Worm (Caenorhabditis elegans): ENCODE measurements around the gene Y73C8C.8.

DNA sequence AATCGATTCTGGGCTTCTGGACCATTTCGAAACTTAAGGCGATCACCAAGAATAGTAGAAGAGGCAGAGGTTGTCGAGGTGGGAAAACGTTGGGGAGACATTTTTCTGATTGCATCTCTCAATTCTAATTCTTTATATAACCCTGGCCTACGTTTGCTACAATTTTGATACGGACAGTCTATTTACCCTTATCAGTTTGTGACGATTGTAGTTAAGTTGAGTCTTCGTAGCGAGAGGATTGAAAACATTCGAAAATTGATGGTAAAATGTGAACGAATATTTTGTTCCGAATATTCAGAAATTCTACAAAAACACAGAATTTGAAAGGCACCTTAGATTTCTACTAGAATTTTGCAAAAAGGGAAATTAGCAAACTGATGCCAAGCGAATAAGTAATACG, 14.0 kb upstream of the Y73C8C.8 start, which contains the start of gene Y73C8C.10:
- TF ChIP-seq ama-1 (optimal IDR thresholded peaks at IDR 0.05), result no peak
- TF ChIP-seq fkh-2 (tag; optimal IDR thresholded peaks at IDR 0.05), result no peak
- peak; percentile 6 for TF ChIP-seq elt-2 (tag; optimal IDR thresholded peaks at IDR 0.05)
- TF ChIP-seq pha-4 (tag; optimal IDR thresholded peaks at IDR 0.05), result no peak
- TF ChIP-seq elt-3 (tag; optimal IDR thresholded peaks at IDR 0.05), result no peak
- no peak for TF ChIP-seq egl-27 (tag; optimal IDR thresholded peaks at IDR 0.05)
- no peak for TF ChIP-seq nhr-12 (tag; optimal IDR thresholded peaks at IDR 0.05)
- TF ChIP-seq nhr-237 (tag; optimal IDR thresholded peaks at IDR 0.05), result no peak
- TF ChIP-seq mml-1 (tag; optimal IDR thresholded peaks at IDR 0.05), result no peak
- TF ChIP-seq elt-1 (tag; optimal IDR thresholded peaks at IDR 0.05), result no peak
- TF ChIP-seq zag-1 (tag; optimal IDR thresholded peaks at IDR 0.05), result no peak
- no peak for TF ChIP-seq skn-1 (tag; optimal IDR thresholded peaks at IDR 0.05)
